Fruit fly (Drosophila melanogaster) whole organism, embryonic: ENCODE data around the gene CG31431.

Experiments used
- Atf3 ChIP-seq: fragments of 200-800 bp; sonication (Bioruptor generic); optimal IDR thresholded peaks from 3 replicates; lab custom pipeline; 2016; ENCODE audit warnings: missing biosample characterization, missing genetic modification characterization
- Awh ChIP-seq: fragments of 200-800 bp; sonication (Bioruptor generic); IDR thresholded peaks from 2 replicates; pipeline ENCODE4, ENCODE4 v1.3.6; 2022; ENCODE audit warnings: missing biosample characterization, missing genetic modification characterization
- BEAF-32 ChIP-seq: fragments of 200-800 bp; sonication (Bioruptor generic); optimal IDR thresholded peaks from 3 replicates; lab custom pipeline; 2017; ENCODE audit warnings: missing biosample characterization, missing genetic modification characterization, mild to moderate bottlenecking, moderate library complexity, missing genetic modification reagents
- CG10321 ChIP-seq: fragments of 200-800 bp; sonication (Bioruptor generic); IDR thresholded peaks from 2 replicates; pipeline ENCODE4 v1.3.6; 2022; ENCODE audit warnings: missing biosample characterization, missing genetic modification characterization
- CG10462 ChIP-seq: fragments of 200-800 bp; sonication (Bioruptor generic); optimal IDR thresholded peaks from 2 replicates; lab custom pipeline; 2016; ENCODE audit warnings: missing biosample characterization, missing genetic modification characterization
- CG11093 ChIP-seq: fragments of 200-800 bp; sonication (Bioruptor generic); IDR thresholded peaks from 3 replicates; pipeline ENCODE4 v1.3.6; 2022; ENCODE audit warnings: missing biosample characterization, missing genetic modification characterization
- CG11247 ChIP-seq: fragments of 200-800 bp; sonication (Bioruptor generic); IDR thresholded peaks from 2 replicates; pipeline ENCODE4 v1.3.6; 2022; ENCODE audit warnings: missing biosample characterization, missing genetic modification characterization
- CG11695 ChIP-seq: fragments of 200-800 bp; sonication (Bioruptor generic); IDR thresholded peaks from 3 replicates; pipeline ENCODE4 v1.3.6; 2022; ENCODE audit warnings: missing biosample characterization, missing genetic modification characterization
- CG13296 ChIP-seq: fragments of 200-800 bp; sonication (Bioruptor generic); optimal IDR thresholded peaks from 3 replicates; lab custom pipeline; 2018; ENCODE audit warnings: missing biosample characterization, mild to moderate bottlenecking, missing genetic modification characterization
- CG16779 ChIP-seq: fragments of 200-800 bp; sonication (Bioruptor generic); IDR thresholded peaks from 2 replicates; pipeline ENCODE4 v1.3.6; 2022; ENCODE audit warnings: missing biosample characterization, missing genetic modification characterization
- CG18599 ChIP-seq: fragments of 200-800 bp; sonication (Bioruptor generic); optimal IDR thresholded peaks from 3 replicates; lab custom pipeline; 2017; ENCODE audit warnings: missing biosample characterization, missing genetic modification characterization, mild to moderate bottlenecking, moderate library complexity, missing genetic modification reagents
- CG2712 ChIP-seq: fragments of 200-800 bp; optimal IDR thresholded peaks from 3 replicates; lab custom pipeline; 2019; ENCODE audit warnings: missing biosample characterization, mild to moderate bottlenecking, missing genetic modification characterization, moderate library complexity
- CG3065 ChIP-seq: fragments of 200-800 bp; sonication (Bioruptor generic); optimal IDR thresholded peaks from 2 replicates; lab custom pipeline; 2016; ENCODE audit warnings: missing biosample characterization, missing genetic modification characterization
- CG33213 ChIP-seq: fragments of 200-800 bp; sonication (Bioruptor generic); optimal IDR thresholded peaks from 3 replicates; lab custom pipeline; 2016; ENCODE audit warnings: missing biosample characterization, missing genetic modification characterization
- CG33557 ChIP-seq: fragments of 200-800 bp; sonication (Bioruptor generic); optimal IDR thresholded peaks from 2 replicates; lab custom pipeline; 2019; ENCODE audit warnings: missing biosample characterization, mild to moderate bottlenecking, missing genetic modification characterization, moderate library complexity
- CG34224 ChIP-seq: fragments of 200-800 bp; sonication (Bioruptor generic); IDR thresholded peaks from 3 replicates; pipeline ENCODE4 v1.3.6; 2022; ENCODE audit warnings: missing biosample characterization, missing genetic modification characterization; ENCODE audit not compliant: partially characterized antibody
- CG3847 ChIP-seq: fragments of 200-800 bp; sonication (Bioruptor generic); IDR thresholded peaks from 2 replicates; pipeline ENCODE4 v1.3.6; 2022; ENCODE audit warnings: missing biosample characterization, missing genetic modification characterization
- CG42726 ChIP-seq: fragments of 200-800 bp; sonication (Bioruptor generic); IDR thresholded peaks from 2 replicates; pipeline ENCODE4 v1.3.6; 2022; ENCODE audit warnings: missing biosample characterization, missing genetic modification characterization; ENCODE audit not compliant: partially characterized antibody
- CG4617 ChIP-seq: fragments of 200-800 bp; sonication (Bioruptor generic); optimal IDR thresholded peaks from 3 replicates; lab custom pipeline; 2016; ENCODE audit warnings: missing biosample characterization, missing genetic modification characterization, borderline replicate concordance
- CG7372 ChIP-seq: fragments of 200-800 bp; sonication (Bioruptor generic); IDR thresholded peaks from 2 replicates; pipeline ENCODE4 v1.3.6; 2022; ENCODE audit warnings: missing biosample characterization, missing genetic modification characterization
- CG8089 ChIP-seq: fragments of 200-800 bp; sonication (Bioruptor generic); optimal IDR thresholded peaks from 3 replicates; lab custom pipeline; 2016; ENCODE audit warnings: missing biosample characterization, missing genetic modification characterization
- CG8290 ChIP-seq, 3 experiments: fragments of 200-800 bp; sonication (Bioruptor generic); optimal IDR thresholded peaks; 2 replicates each; lab custom pipeline; 2016 to 2019; ENCODE audit warnings: missing biosample characterization in 3 of 3, missing genetic modification characterization in 3 of 3, mild to moderate bottlenecking in 2 of 3, moderate library complexity in 1 of 3
- CG8478 ChIP-seq: fragments of >200 bp; optimal IDR thresholded peaks from 2 replicates; lab custom pipeline; 2018
- CG9797 ChIP-seq: fragments of 200-800 bp; sonication (Bioruptor generic); optimal IDR thresholded peaks from 3 replicates; lab custom pipeline; 2018; ENCODE audit warnings: missing biosample characterization, mild to moderate bottlenecking, missing genetic modification characterization
- CTCF ChIP-seq: fragments of 200-800 bp; sonication (Bioruptor generic); optimal IDR thresholded peaks from 2 replicates; lab custom pipeline; 2017; ENCODE audit warnings: missing biosample characterization, mild to moderate bottlenecking, missing genetic modification characterization, moderate library complexity
- Dad ChIP-seq: fragments of 200-800 bp; sonication (Bioruptor generic); optimal IDR thresholded peaks from 3 replicates; lab custom pipeline; 2016; ENCODE audit warnings: missing biosample characterization, missing genetic modification characterization
- Dek ChIP-seq: fragments of 200-800 bp; sonication (Bioruptor generic); optimal IDR thresholded peaks from 3 replicates; lab custom pipeline; 2019; ENCODE audit warnings: missing biosample characterization, mild to moderate bottlenecking, missing genetic modification characterization, moderate library complexity
- Dip2 ChIP-seq: fragments of 200-800 bp; sonication (Bioruptor generic); IDR thresholded peaks from 2 replicates; pipeline ENCODE4 v1.3.6; 2022; ENCODE audit warnings: missing biosample characterization, missing genetic modification characterization
- Doc3 ChIP-seq: fragments of 200-800 bp; sonication (Bioruptor generic); IDR thresholded peaks from 3 replicates; pipeline ENCODE4 v1.3.6; 2022; ENCODE audit warnings: missing biosample characterization, missing genetic modification characterization; ENCODE audit not compliant: partially characterized antibody
- Gug ChIP-seq: fragments of 200-800 bp; sonication (Bioruptor generic); IDR thresholded peaks from 4 replicates; pipeline ENCODE4 v1.3.6; 2022; ENCODE audit warnings: missing biosample characterization, missing genetic modification characterization
- MBD-R2 ChIP-seq: fragments of 200-800 bp; sonication (Bioruptor generic); IDR thresholded peaks from 2 replicates; pipeline ENCODE4 v1.3.6; 2022; ENCODE audit warnings: missing biosample characterization, missing genetic modification characterization
- Nf-YA ChIP-seq: fragments of 200-800 bp; sonication (Bioruptor generic); IDR thresholded peaks from 2 replicates; pipeline ENCODE4 v1.3.6; 2022; ENCODE audit warnings: missing biosample characterization, missing genetic modification characterization
- PHDP ChIP-seq: fragments of 200-800 bp; sonication (Bioruptor generic); optimal IDR thresholded peaks from 3 replicates; lab custom pipeline; 2018; ENCODE audit warnings: missing biosample characterization, mild to moderate bottlenecking, missing genetic modification characterization, moderate library complexity
- Stat92E ChIP-seq, 3 experiments: fragments of >200 bp in 2 of 3; fragments of 200-800 bp in 1 of 3; sonication (Bioruptor generic) in 1 of 3; optimal IDR thresholded peaks; 2 replicates each; lab custom pipeline; 2017 to 2019; ENCODE audit warnings: missing biosample characterization in 3 of 3, missing genetic modification characterization in 3 of 3, mild to moderate bottlenecking in 1 of 3, moderate library complexity in 1 of 3
- amos ChIP-seq: fragments of 200-800 bp; sonication (Bioruptor generic); IDR thresholded peaks from 2 replicates; pipeline ENCODE4 v1.3.6; 2022; ENCODE audit warnings: missing biosample characterization, missing genetic modification characterization; ENCODE audit not compliant: partially characterized antibody
- ara ChIP-seq: fragments of 200-800 bp; sonication (Bioruptor generic); IDR thresholded peaks from 2 replicates; pipeline ENCODE4 v1.3.6; 2022; ENCODE audit warnings: missing biosample characterization, missing genetic modification characterization
- az2 ChIP-seq: fragments of 200-800 bp; sonication (Bioruptor generic); optimal IDR thresholded peaks from 3 replicates; lab custom pipeline; 2016; ENCODE audit warnings: missing biosample characterization, missing genetic modification characterization
- nerfin-1 ChIP-seq: fragments of 200-800 bp; sonication (Bioruptor generic); optimal IDR thresholded peaks from 3 replicates; lab custom pipeline; 2019; ENCODE audit warnings: missing biosample characterization, mild to moderate bottlenecking, missing genetic modification characterization, moderate library complexity
- pros ChIP-seq: fragments of 200-800 bp; sonication (Bioruptor generic); optimal IDR thresholded peaks from 3 replicates; lab custom pipeline; 2019; ENCODE audit warnings: missing biosample characterization, mild to moderate bottlenecking, missing genetic modification characterization, moderate library complexity
- salm ChIP-seq: fragments of 200-800 bp; sonication (Bioruptor generic); optimal IDR thresholded peaks from 2 replicates; lab custom pipeline; 2018; ENCODE audit warnings: missing biosample characterization, mild to moderate bottlenecking, missing genetic modification characterization
- sens ChIP-seq: fragments of 200-800 bp; sonication (Bioruptor generic); peaks from one replicate; lab custom pipeline; 2016; ENCODE audit warnings: missing biosample characterization, missing genetic modification characterization
- shn ChIP-seq: fragments of 200-800 bp; sonication (Bioruptor generic); optimal IDR thresholded peaks from 3 replicates; lab custom pipeline; 2016; ENCODE audit warnings: missing biosample characterization, missing genetic modification characterization
- sim ChIP-seq: fragments of 200-800 bp; sonication (Bioruptor generic); IDR thresholded peaks from 2 replicates; pipeline ENCODE4 v1.3.6; 2022; ENCODE audit warnings: missing biosample characterization, missing genetic modification characterization
- sob ChIP-seq: fragments of 200-800 bp; sonication (Bioruptor generic); IDR thresholded peaks from 2 replicates; pipeline ENCODE4 v1.3.6; 2022; ENCODE audit warnings: missing biosample characterization, missing genetic modification characterization
- tio ChIP-seq: fragments of 200-800 bp; sonication (Bioruptor generic); optimal IDR thresholded peaks from 2 replicates; lab custom pipeline; 2017; ENCODE audit warnings: missing biosample characterization, missing genetic modification characterization, inconsistent platforms
- ttk ChIP-seq: fragments of 200-800 bp; sonication (Bioruptor generic); IDR thresholded peaks from 2 replicates; pipeline ENCODE4 v2.1.2; 2022; ENCODE audit warnings: missing biosample characterization, missing genetic modification characterization
- zfh1 ChIP-seq: fragments of 200-800 bp; sonication (Bioruptor generic); IDR thresholded peaks from 3 replicates; pipeline ENCODE4 v1.3.6; 2022; ENCODE audit warnings: missing biosample characterization, missing genetic modification characterization

CG31431 gene

dm6 chr3R:21855469-21855826, 15.0 kb upstream of the CG31431 start (continued):
- TF ChIP-seq ara, result peak; percentile 32; the same call in 1 of the 2 replicates
- peak; percentile 20; the same call in 1 of the 2 replicates for TF ChIP-seq sim (GFP tag; lab: Robert Waterston, UW)
- no peak for TF ChIP-seq CG8290 (GFP tag; optimal IDR thresholded peaks at IDR 0.05; lab: Kevin White, UChicago)
- no peak for TF ChIP-seq CG8290 (tag; optimal IDR thresholded peaks at IDR 0.05; lab: Kevin White, UChicago)
- peak; percentile 13 for TF ChIP-seq CG33213
- peak; percentile 63; the same call in 1 of the 2 replicates for TF ChIP-seq Awh (GFP tag; lab: Robert Waterston, UW)
- peak; percentile 35; the same call in 1 of the 2 replicates for TF ChIP-seq sob (GFP tag; lab: Robert Waterston, UW)
- 0 out of 2 replicates have a peak, but pooled peaks have one; percentile 33 for TF ChIP-seq Nf-YA (GFP tag; lab: Robert Waterston, UW)
- TF ChIP-seq CG11093 (GFP tag; lab: Robert Waterston, UW), result 0 out of 3 replicates have a peak, but pooled peaks have one; percentile 34
- no peak for TF ChIP-seq CG7372 (GFP tag; lab: Robert Waterston, UW)
- TF ChIP-seq Dek, result no peak

dm6 chr3R:21856098-21856872, 14.2 kb upstream of the CG31431 start, which contains the start of gene glec:
TSS of gene glec (minus strand) at chr3R:21856266.
- TF ChIP-seq az2 (peak; percentile 13), CG13296 (peak; percentile 43), CG10321 (no peak), CG11695 (GFP tag; lab: Robert Waterston, UW) (peak; percentile 50; the same call in 2 of the 3 replicates), sens (peak; percentile 88), CG9797 (peak; percentile 86), CG11247 (GFP tag; lab: Robert Waterston, UW) (no peak; the same call in 1 of the 2 replicates), CG3065 (GFP tag; lab: Kevin White, UChicago) (no peak), Dad (GFP tag; lab: Kevin White, UChicago) (peak; percentile 14), CG8089 (GFP tag; lab: Kevin White, UChicago) (peak; percentile 11), CG10462 (GFP tag; lab: Kevin White, UChicago) (no peak), pros (GFP tag; lab: Kevin White, UChicago) (peak; percentile 8), Gug (no peak; the same call in 3 of the 4 replicates), CG33557 (GFP tag; lab: Kevin White, UChicago) (peak; percentile 37), ara (peak; percentile 45; the same call in 1 of the 2 replicates), MBD-R2 (GFP tag; lab: Robert Waterston, UW) (0 out of 2 replicates have a peak, but pooled peaks have one; percentile 18), zfh1 (peak; percentile 74), Stat92E (GFP tag; optimal IDR thresholded peaks at IDR 0.05; lab: Kevin White, UChicago) (peak in 1 of 3 experiments; percentile 79), BEAF-32 (GFP tag; lab: Kevin White, UChicago) (peak; percentile 7), CG18599 (GFP tag; lab: Kevin White, UChicago) (no peak), Dip2 (no peak), salm (peak; percentile 18), amos (GFP tag; lab: Robert Waterston, UW) (peak; percentile 49; the same call in 1 of the 2 replicates), CG3847 (GFP tag; lab: Robert Waterston, UW) (peak; percentile 28; the same call in 1 of the 2 replicates), Doc3 (GFP tag; lab: Robert Waterston, UW) (0 out of 3 replicates have a peak, but pooled peaks have one; percentile 24), CG42726 (GFP tag; lab: Robert Waterston, UW) (peak; percentile 91), CG4617 (no peak), CG34224 (GFP tag; lab: Robert Waterston, UW) (peak; percentile 47; the same call in 1 of the 3 replicates), tio (GFP tag; lab: Kevin White, UChicago) (peak; percentile 55), CTCF (GFP tag; lab: Kevin White, UChicago) (peak; percentile 19), Atf3 (GFP tag; lab: Kevin White, UChicago) (peak; percentile 36), CG2712 (tag; lab: Kevin White, UChicago) (no peak), nerfin-1 (tag; lab: Kevin White, UChicago) (no peak), PHDP (peak; percentile 16), ttk (GFP tag; lab: Robert Waterston, UW) (peak; percentile 46; the same call in 1 of the 2 replicates), shn (GFP tag; lab: Kevin White, UChicago) (no peak), CG16779 (no peak), CG8478 (no peak)
